Worm (Caenorhabditis elegans): Measurements from ENCODE around the gene lgc-55.

ce11 chrV:20037287-20037686, 14.4 kb downstream of the lgc-55 start, which contains the start of gene Y113G7A.16:
- TF ChIP-seq unc-39 (tag; optimal IDR thresholded peaks at IDR 0.05) (no peak), cnd-1 (tag; optimal IDR thresholded peaks at IDR 0.05) (no peak), elt-3 (tag; optimal IDR thresholded peaks at IDR 0.05) (no peak), ham-2 (GFP tag; optimal IDR thresholded peaks at IDR 0.05) (no peak), ceh-43 (GFP tag; optimal IDR thresholded peaks at IDR 0.05) (no peak), nhr-12 (tag; optimal IDR thresholded peaks at IDR 0.05) (no peak), snpc-4 (tag; optimal IDR thresholded peaks at IDR 0.05) (no peak), nhr-28 (tag; optimal IDR thresholded peaks at IDR 0.05) (no peak), ztf-11 (tag; optimal IDR thresholded peaks at IDR 0.05) (no peak)

Data from whole organism, mixed stage, embryonic.